Worm (Caenorhabditis elegans) whole organism, midembryonic: ENCODE measurements around the gene ZK1240.3.

ENCODE experiments used
- T22C8.4 ChIP-seq: fragments of 200-800 bp; sonication (Bioruptor generic); IDR thresholded peaks from 2 replicates; pipeline ENCODE4 v1.3.6; 2022; ENCODE audit warnings: missing genetic modification characterization, missing compliant biosample characterization
- cog-1 ChIP-seq: sonication (generic microtip); optimal IDR thresholded peaks from 2 replicates; lab custom pipeline; 2016; ENCODE audit warnings: missing genetic modification characterization, missing compliant biosample characterization
- flt-1 ChIP-seq: fragments of 200-800 bp; sonication (Bioruptor generic); IDR thresholded peaks from 2 replicates; pipeline ENCODE4 v1.3.6; 2022; ENCODE audit warnings: missing genetic modification characterization, missing compliant biosample characterization
- klf-2 ChIP-seq: fragments of 200-800 bp; sonication (Bioruptor generic); conservative IDR thresholded peaks from 2 replicates; pipeline ENCODE4 v1.3.6; 2022; ENCODE audit warnings: missing genetic modification reagents, missing genetic modification characterization, missing compliant biosample characterization
- med-1 ChIP-seq: sonication (generic microtip); optimal IDR thresholded peaks from 2 replicates; lab custom pipeline; 2017; ENCODE audit warnings: missing genetic modification characterization, mild to moderate bottlenecking, missing compliant biosample characterization, antibody characterized with exemption, missing genetic modification reagents; ENCODE audit not compliant: insufficient read depth
- ref-1 ChIP-seq: fragments of 200-800 bp; sonication (Bioruptor generic); conservative IDR thresholded peaks from 2 replicates; pipeline ENCODE4 v1.3.6; 2022; ENCODE audit warnings: missing genetic modification reagents, missing genetic modification characterization, missing compliant biosample characterization
- tab-1 ChIP-seq: fragments of 200-800 bp; sonication (Bioruptor generic); IDR thresholded peaks from 2 replicates; pipeline ENCODE4 v1.3.6; 2022; ENCODE audit warnings: missing genetic modification characterization, missing compliant biosample characterization
- ztf-23 ChIP-seq: fragments of 200-800 bp; sonication (Bioruptor generic); IDR thresholded peaks from 2 replicates; pipeline ENCODE4 v1.3.6; 2022; ENCODE audit warnings: missing genetic modification reagents, missing genetic modification characterization, missing compliant biosample characterization
- ztf-29 ChIP-seq: fragments of 200-800 bp; sonication (Bioruptor generic); IDR thresholded peaks from 2 replicates; pipeline ENCODE4 v1.3.6; 2022; ENCODE audit warnings: missing genetic modification reagents, missing genetic modification characterization, missing compliant biosample characterization

ZK1240.3 gene

ce11 chrII:2346672-2347071 is 26.5 kb downstream of the ZK1240.3 start, which contains the start of gene F43C11.4:
F43C11.4 (plus strand) TSS chrII:2346972.
- no peak for TF ChIP-seq flt-1
- TF ChIP-seq ref-1 (GFP tag; lab: Robert Waterston, UW) = no peak
- no peak for TF ChIP-seq T22C8.4 (GFP tag; lab: Robert Waterston, UW)
- no peak for TF ChIP-seq med-1 (GFP tag; lab: Kevin White, UChicago)
- TF ChIP-seq ztf-23 (GFP tag; lab: Robert Waterston, UW) = no peak
- TF ChIP-seq ztf-29 = no peak
- no peak for TF ChIP-seq klf-2
- no peak for TF ChIP-seq tab-1 (GFP tag; lab: Robert Waterston, UW)
- TF ChIP-seq cog-1 (tag; lab: Kevin White, UChicago) = no peak

- TF ChIP-seq tab-1 (GFP tag; lab: Robert Waterston, UW) (no peak), T22C8.4 (GFP tag; lab: Robert Waterston, UW) (no peak), ref-1 (GFP tag; lab: Robert Waterston, UW) (no peak), med-1 (GFP tag; lab: Kevin White, UChicago) (no peak)
Measured at ce11 chrII:2352546-2352945, 32.4 kb downstream of the ZK1240.3 start, which contains the start of gene F43C11.10. F43C11.10 (minus strand) TSS chrII:2352646.

DNA sequence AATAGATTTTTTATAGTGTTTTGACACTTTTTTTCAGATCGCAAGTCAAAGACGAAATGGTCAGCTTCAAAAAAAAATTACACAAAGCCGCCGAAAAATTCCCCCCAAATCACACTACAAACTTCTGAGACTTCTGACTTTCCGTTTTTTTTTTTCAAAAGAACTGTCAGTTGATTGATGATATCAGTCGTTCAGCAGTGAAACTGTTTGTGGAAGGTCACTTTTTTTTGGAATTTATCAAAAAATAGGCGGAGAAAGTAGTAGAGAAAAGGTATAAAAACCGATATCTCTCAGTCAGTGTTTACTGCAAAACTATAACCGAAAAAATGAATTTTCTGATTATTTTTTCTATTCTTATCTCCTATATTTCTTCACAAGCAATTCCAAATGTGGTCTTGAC is 32.9 kb downstream of the ZK1240.3 start, which contains the start of gene F43C11.3:
TSS of gene F43C11.3 (plus strand) at position 301 of the 400 bp plus-strand sequence.
- TF ChIP-seq tab-1 (GFP tag; lab: Robert Waterston, UW) (no peak), ztf-29 (no peak), ztf-23 (GFP tag; lab: Robert Waterston, UW) (no peak), ref-1 (GFP tag; lab: Robert Waterston, UW) (no peak), med-1 (GFP tag; lab: Kevin White, UChicago) (no peak), T22C8.4 (GFP tag; lab: Robert Waterston, UW) (no peak), klf-2 (no peak), cog-1 (tag; lab: Kevin White, UChicago) (no peak), flt-1 (no peak)

ce11 chrII:2354476-2354875 is 34.3 kb downstream of the ZK1240.3 start, which contains the start of gene F43C11.2:
F43C11.2 (plus strand) TSS chrII:2354776.
- TF ChIP-seq klf-2 (no peak), ztf-29 (no peak), med-1 (GFP tag; lab: Kevin White, UChicago) (no peak), ztf-23 (GFP tag; lab: Robert Waterston, UW) (no peak), flt-1 (no peak), tab-1 (GFP tag; lab: Robert Waterston, UW) (no peak), ref-1 (GFP tag; lab: Robert Waterston, UW) (no peak), cog-1 (tag; lab: Kevin White, UChicago) (no peak)

DNA sequence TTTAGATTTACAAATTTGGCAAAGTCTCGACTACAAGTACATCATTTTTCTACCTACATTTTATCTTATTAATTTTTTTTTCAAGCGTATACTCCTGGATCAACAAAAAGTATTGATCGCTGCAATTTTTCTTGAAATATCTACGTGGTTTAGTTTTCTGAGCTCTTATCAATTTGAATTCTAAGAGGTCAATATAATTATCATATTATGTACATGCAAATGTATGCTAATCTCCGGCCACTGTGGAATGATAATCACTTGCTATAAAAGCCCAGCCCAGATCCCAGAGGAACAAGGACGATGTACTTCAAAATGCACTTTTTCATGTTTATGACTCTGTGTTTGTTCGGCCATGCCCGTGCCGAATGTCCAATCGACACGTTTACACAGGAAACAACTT is 36.7 kb downstream of the ZK1240.3 start, which contains the start of gene F43C11.1:
TSS of gene F43C11.1 (plus strand) at position 301 of the 400 bp plus-strand sequence.
- TF ChIP-seq cog-1 (tag; lab: Kevin White, UChicago) = no peak
- TF ChIP-seq med-1 (GFP tag; lab: Kevin White, UChicago) = no peak
- no peak for TF ChIP-seq ztf-23 (GFP tag; lab: Robert Waterston, UW)
- no peak for TF ChIP-seq ztf-29
- TF ChIP-seq ref-1 (GFP tag; lab: Robert Waterston, UW) = no peak
- no peak for TF ChIP-seq flt-1

ce11 chrII:2359965-2360364 is 39.8 kb downstream of the ZK1240.3 start, which contains the start of gene F43C11.16:
F43C11.16 (minus strand) TSS chrII:2360065.
- TF ChIP-seq T22C8.4 (GFP tag; lab: Robert Waterston, UW) (no peak), cog-1 (tag; lab: Kevin White, UChicago) (no peak), tab-1 (GFP tag; lab: Robert Waterston, UW) (no peak), ztf-23 (GFP tag; lab: Robert Waterston, UW) (no peak), ztf-29 (no peak), klf-2 (no peak), ref-1 (GFP tag; lab: Robert Waterston, UW) (no peak), flt-1 (no peak), med-1 (GFP tag; lab: Kevin White, UChicago) (no peak)

ce11 chrII:2363673-2364072 is 43.5 kb downstream of the ZK1240.3 start, which contains the start of gene F43C11.11:
F43C11.11 (minus strand) TSS chrII:2363773.
- TF ChIP-seq ztf-29 (no peak), T22C8.4 (GFP tag; lab: Robert Waterston, UW) (no peak), flt-1 (no peak), ref-1 (GFP tag; lab: Robert Waterston, UW) (no peak), ztf-23 (GFP tag; lab: Robert Waterston, UW) (no peak), klf-2 (no peak), tab-1 (GFP tag; lab: Robert Waterston, UW) (no peak), med-1 (GFP tag; lab: Kevin White, UChicago) (no peak), cog-1 (tag; lab: Kevin White, UChicago) (no peak)

- TF ChIP-seq cog-1 (tag; lab: Kevin White, UChicago) = no peak
- TF ChIP-seq flt-1 = no peak
- TF ChIP-seq med-1 (GFP tag; lab: Kevin White, UChicago) = no peak
- no peak for TF ChIP-seq tab-1 (GFP tag; lab: Robert Waterston, UW)
- TF ChIP-seq klf-2 = no peak
- TF ChIP-seq T22C8.4 (GFP tag; lab: Robert Waterston, UW) = no peak
- TF ChIP-seq ztf-23 (GFP tag; lab: Robert Waterston, UW) = no peak
- TF ChIP-seq ref-1 (GFP tag; lab: Robert Waterston, UW) = no peak
- no peak for TF ChIP-seq ztf-29
Measured at ce11 chrII:2366623-2367365, 46.7 kb downstream of the ZK1240.3 start, which contains the start of the genes F43C11.12 and F16G10.5. F43C11.12 (minus strand) TSS chrII:2366723. F16G10.5 (plus strand) TSS chrII:2367315.

ce11 chrII:2368956-2369355 is 48.8 kb downstream of the ZK1240.3 start, which contains the start of gene hpo-25:
hpo-25 (plus strand) TSS chrII:2369256.
- TF ChIP-seq ztf-29 (no peak), tab-1 (GFP tag; lab: Robert Waterston, UW) (no peak), med-1 (GFP tag; lab: Kevin White, UChicago) (no peak), klf-2 (no peak), cog-1 (tag; lab: Kevin White, UChicago) (no peak), ztf-23 (GFP tag; lab: Robert Waterston, UW) (no peak), flt-1 (no peak), ref-1 (GFP tag; lab: Robert Waterston, UW) (no peak), T22C8.4 (GFP tag; lab: Robert Waterston, UW) (no peak)
